Fruit fly (Drosophila melanogaster) whole organism, larva: Measurements from ENCODE around the gene CG2225.

ENCODE experiments used
- noc ChIP-seq: fragments of 200-800 bp; sonication (Bioruptor generic); optimal IDR thresholded peaks from 3 replicates; lab custom pipeline; 2019; ENCODE audit warnings: missing biosample characterization, mild to moderate bottlenecking, missing genetic modification characterization, moderate library complexity

The CG2225 gene

DNA sequence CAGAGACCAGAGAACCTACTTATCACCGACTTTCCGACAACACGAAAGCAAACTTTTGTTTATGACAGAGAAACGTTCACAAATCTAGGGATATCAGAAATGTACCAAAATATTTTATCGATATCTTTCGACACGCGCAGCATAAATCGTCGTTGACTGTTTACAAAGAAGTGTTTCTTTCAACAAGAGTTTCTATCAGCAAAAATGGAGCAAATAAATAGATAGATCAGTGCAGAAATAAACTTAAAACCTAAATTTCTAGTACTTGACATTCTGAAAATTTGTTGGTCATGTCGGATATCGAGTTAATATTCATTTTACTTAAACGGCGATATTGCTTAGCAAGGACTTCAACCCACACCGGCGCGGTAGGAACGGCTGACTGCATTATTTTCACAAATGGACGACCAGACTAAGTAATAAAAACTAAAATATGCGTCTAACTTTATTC, at the start of gene CG2225:
Gene CG2225 (minus strand): TSS at position 51 of the 451 bp plus-strand sequence.
- TF ChIP-seq noc: no peak

DNA sequence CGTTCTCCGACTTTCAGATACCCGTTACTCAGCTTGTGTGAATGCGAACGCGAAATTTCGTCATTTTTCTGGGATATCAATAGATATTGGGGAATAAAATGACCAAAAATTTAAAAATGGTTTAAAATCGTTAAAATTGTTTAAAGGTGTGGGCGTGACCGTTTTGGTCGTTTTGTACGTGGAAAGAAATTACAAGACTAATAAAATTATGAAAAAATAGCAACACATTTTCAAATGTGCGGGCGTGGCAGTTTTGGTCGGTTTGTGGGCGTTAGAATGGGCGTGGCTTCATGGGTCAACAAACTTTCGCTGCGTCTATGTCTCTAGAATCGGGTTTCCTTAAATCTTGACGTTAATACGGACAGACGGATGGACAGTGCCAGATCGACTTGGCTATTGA, 48.8 kb upstream of the CG2225 start:
- no peak for TF ChIP-seq noc

DNA sequence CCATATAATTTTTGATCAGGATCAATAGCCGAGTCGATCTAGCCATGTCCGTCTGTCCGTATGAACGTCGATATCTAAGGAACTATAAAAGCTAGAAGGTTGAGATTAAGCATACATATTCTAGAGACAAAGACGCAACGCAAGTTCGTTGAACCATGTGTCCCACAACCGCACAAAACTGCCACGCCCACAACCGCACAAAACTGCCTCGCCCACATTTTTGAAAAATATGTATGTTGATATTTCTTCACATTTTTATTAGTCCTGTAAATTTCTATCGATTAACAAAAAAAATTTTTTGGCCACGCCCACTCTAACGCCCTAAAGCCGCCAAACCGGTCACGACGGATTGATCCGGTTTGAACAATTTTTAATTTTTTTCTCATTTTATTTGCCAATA, 12.0 kb upstream of the CG2225 start:
- TF ChIP-seq noc: no peak

DNA sequence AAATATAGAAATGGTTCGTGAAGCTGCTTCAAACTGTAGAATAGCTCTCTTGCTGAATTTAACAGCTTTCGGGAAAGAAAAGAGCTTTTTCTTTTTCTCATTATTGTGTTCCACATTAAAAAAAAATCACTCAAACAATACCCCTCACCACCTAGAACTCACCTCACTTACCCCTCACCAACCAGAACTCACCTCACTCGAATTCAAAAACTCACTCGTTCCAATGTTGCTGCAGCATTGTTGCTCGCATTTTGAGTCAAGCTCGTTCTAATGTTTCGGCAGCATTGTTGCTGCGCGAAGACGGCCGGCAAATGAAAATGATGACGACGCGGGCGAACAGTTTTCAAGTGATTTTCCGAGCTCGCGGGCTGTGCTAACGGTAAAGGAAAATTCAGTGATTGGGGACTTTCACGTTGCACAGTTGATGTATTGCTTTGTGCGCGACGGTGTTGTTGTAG, 6.5 kb upstream of the CG2225 start, which contains the start of gene nolo:
Gene nolo (plus strand): TSS at position 339 of the 458 bp plus-strand sequence.
- no peak for TF ChIP-seq noc

DNA sequence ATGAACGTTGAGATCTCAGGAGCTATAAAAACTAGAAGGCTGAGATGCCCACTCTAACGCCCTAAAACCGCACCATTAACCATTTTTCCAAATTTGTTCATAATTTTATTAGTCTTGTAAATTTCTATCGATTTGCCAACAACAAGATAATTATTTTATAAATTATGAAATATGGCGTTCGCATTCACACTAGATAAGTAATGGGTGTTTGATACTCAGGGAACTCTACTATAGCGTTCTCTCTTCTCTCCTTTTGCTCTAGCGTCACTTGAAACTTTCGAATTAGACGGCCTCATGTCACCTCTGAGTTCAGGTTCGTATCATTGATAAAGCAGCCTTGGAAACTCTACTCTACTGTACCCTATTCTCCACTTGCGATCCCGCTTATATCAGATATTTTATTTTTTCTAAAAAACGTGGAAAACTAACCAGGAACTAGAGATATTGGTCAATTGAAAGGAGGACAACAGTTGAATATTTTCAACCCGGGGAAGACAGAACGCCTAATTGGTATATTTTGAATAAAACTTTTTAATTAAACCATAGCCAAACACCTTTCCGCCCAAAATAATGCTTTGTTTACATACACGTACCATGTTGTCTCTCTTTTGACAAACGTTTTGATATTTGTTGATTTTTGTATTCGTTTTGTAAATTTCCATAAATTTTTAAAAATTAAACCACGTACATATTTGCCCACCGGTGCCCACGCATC, 5.9 kb upstream of the CG2225 start:
- TF ChIP-seq noc: no peak

DNA sequence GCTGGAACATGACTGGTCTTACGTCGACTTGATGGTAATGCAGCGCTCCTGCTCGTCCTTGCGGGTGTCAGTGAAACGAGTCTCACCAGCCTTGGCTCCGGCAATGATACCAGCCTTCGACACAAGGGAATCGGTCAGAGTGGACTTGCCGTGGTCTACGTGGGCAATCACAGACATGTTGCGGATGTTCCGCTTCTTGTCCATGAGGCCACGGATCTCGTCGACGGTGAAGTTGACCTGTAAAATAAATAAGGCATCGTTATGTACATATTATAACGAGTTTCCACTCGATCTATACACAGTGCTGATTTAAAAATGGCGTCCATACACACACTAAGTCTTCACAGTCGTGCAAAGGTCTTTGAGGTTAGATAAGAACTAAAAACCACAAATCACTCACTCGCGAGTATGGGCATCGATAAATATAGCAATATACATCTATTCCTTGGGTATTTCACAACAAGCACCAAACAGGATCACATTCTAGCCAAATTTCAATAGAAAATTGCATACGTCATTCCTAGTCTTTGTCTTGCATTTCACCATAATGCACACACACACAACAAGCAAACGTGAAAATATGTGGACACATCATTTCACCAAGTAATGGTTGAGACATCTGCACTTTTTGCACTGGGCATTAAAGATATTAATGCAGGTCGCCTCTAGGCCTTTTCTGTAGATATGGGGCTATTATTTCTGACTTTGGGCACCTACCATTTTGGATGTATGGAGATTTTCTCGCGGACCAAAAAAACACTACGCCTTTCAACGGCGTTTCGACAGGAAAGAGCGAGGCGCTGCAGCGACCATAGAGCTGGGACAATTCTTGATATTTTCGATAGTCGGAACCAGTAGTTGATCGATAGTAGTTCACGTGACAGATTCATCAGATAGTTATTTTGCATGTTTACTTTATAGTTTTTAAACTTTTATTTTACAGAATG, 4.3 kb upstream of the CG2225 start, which contains the start of gene eEF2:
Gene eEF2 (minus strand): TSS at position 843 of the 947 bp plus-strand sequence.
- TF ChIP-seq noc: peak; percentile 78

DNA sequence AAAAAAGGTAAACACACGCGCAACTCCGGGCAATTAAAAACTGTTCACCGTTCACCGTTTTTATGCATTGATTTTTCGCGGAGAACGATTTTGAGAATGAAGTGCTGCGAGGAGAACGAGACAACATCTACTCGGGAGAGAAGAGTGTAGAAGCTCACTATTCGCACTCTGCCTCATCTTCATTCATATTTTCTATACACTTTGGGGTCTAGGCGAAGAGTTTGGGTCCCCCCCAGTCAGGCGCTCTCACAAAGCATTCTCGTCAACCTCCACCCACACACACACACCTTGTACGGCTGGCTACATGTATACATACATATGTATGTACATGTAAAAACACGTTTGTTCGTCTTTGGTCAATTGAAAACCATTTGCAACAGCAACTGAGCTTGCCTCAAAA, 774 bp downstream of the CG2225 start:
- TF ChIP-seq noc: no peak

DNA sequence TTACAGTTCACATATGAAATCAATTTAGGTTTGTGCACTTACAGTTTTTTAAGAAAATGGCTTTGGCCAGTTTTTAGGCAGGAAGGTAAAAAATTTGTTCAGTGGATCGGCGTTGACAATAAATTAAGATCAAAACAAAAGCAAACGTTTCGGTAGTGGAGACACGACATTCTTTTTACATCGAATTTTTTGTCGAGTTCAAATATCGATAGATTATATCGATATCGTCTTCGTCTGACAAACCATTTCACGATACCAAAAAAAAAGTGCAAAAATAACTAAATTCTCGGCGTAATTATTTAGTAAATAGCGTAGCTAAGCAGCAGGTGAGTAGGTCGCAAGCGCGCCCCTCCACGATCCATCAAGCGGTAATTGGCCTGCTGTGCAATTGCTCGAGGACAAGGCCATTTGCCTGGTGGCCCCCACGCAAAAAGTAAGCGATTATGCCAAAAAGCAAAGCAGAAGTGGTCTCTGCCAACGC, 18.8 kb downstream of the CG2225 start, which contains the start of gene Cul2:
Gene Cul2 (plus strand): TSS at position 207 of the 481 bp plus-strand sequence.
- TF ChIP-seq noc: no peak

DNA sequence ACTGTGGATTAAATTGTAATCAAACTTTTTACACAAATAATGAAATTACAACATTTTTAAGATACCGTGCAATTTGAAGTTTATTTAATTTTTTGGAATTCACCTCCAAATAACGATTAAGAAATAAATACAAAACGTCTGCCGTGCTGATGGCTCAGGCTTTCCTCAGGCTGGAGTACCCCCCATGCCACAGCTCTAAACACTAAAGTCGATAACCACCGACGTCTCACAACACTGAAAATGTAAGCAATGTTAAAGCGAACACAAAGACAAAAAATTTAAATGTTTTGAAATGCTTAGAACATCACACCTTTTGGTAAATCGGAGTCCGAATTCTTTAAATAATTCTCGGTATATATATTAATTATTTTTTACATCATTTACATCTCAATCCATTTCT, 19.9 kb downstream of the CG2225 start:
- TF ChIP-seq noc: no peak

DNA sequence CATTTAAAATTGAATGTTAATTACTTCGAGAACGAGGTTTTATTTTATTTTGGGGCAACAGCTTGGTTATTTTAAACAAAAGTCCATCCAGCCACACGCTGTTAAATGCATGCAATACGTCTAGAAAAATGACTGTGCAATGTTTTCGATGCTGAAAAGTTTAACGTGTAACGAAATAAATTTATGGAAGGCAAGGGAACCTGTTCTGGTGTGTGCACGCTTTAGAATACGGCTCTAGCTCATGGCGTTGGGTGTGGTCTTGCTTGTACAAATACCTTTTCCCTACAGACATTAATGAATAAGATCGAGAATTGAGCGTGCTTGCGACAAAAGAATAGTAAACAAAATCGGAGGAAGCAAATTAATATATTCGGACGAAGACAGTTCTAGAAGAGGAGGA, 28.6 kb downstream of the CG2225 start:
- TF ChIP-seq noc: no peak

DNA sequence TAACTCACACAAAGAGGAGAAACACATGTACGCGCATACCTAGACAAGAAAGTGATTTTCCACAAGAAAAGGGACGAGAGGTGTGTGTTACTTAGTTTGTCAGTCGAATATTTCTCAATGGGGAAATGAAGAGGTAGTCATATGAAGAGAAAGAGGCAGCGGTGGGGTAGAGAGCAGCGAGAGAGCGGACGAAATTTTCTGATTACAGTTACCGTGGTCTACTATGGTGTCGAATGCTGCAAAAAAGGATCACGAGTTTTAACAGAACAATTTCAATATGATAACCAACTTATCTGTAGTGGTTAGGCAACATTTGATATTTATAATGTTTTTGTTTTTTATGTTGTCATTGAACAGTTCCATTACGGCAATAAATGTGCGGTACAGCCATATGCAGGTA, 44.4 kb downstream of the CG2225 start:
- TF ChIP-seq noc: no peak

DNA sequence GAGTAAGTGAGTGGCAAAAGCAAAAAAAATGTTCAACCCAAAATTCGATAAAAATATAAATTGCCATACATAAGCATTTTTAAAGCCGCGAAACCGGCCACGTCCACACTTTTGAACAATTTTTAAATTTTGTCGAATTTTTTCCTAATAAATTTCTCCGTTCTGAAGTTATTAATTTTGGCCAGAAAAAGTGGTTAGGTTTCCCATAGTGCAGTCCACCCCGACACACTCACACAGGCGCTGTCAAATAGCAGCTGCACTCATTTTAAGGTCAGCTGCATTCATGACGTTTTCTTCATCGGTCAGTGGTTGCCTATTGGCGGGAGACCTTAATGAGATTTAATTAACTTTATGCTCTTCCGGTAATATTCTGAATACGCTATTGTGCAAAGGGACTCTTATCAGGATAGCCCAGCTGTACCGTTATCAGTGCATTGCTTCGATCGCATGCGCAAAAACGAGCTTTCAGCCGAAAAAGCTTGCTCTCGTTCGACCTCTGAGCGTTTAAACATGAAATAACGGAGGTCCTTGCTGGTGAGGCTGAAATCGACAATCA, 45.2 kb downstream of the CG2225 start, which contains the start of gene Ac3:
Gene Ac3 (plus strand): TSS at position 556 of the 556 bp plus-strand sequence.
- no peak for TF ChIP-seq noc

DNA sequence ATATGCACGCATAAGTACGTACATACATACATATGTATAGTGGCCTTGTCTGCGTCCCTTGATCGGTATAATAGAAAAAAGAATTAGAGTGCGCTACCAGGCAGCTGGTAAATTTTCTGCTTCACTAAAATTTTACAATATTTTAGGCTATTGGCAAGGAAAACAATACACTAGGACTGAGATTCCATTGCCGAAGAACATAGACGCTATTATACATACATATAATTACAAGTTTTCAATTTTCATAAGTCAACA, 46.8 kb downstream of the CG2225 start:
- TF ChIP-seq noc: no peak

DNA sequence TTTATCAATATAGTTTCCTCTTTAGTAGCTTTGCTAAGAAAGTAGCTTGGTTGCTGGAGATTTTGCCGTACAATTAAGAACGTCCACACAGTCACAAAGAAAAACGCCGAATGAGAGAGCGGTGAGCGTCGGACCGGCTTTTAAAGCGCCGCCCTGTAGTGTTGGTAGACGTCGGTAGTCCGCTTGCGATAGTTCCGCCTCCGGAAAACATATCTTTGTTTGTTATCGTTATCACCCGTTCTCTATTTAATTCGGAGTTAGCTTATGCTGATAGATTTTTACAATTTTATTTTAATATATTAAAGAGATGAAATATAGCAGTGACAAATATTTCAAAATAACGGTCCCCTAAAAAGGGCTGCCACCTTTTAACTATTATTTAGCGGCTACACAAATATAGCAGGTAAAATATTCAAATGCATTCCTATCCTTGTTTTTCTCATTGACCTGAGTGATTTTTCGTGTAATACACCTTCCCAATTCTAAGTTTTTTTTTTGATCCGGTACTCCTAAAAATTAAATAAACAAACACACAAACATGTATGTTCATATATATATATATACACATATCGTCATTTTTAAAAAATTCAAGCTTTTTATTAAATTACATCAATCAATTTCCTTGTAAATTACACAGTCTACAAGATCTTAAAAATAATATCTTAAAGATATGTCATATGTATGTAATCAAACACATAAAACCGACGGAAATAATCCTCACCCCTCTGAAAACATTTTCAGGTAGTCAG, 47.3 kb downstream of the CG2225 start, which contains the start of gene Df31:
Gene Df31 (minus strand): TSS at position 119 of the 749 bp plus-strand sequence.
- TF ChIP-seq noc: no peak

DNA sequence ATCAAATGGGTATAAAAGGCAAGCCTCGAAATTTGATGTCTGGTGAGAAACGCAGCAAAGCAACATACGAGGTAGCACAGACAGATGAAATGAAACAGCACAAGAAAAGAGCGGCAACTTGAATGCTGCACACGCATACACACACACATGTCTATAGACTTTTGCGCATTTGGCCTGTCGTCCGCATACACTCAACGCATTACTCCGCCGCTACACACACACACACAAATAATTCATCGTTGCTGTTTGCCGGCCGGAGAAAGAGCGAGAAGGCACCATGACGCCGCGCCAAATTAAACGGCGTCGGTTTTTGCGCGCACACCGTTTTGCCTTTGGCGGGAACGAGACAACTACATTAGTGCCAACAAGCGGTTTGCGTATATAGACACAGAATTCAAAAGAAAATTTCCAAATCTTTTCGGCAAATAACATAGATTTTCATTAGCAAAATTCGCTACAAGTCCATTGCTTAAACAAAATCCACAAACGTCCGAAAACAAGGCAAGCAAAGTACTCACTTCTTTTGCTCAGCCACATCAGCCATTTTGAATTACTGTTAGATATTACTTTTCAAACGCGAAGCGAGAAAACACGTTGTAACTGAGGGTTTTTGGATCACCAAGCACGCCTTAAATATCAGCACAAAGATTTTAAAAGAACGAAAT, 48.0 kb downstream of the CG2225 start:
- no peak for TF ChIP-seq noc

DNA sequence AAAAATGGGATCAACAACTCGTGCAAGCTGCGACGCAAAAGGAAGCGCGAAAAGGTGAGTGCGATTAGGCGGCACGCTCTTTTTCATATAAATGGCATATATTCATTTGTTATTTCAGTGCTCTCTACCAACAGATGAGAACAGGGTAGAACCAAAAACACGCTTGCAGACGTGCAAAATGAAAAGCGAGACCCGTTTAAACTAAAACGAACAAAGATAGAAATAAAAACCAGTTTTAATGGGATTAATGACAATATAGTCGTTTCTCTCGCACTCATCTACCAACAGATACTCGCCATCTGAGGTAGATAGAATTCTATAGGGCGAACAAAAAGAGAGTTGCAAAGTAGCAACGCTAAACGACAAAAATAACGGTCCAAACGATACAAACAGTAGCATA, 48.8 kb downstream of the CG2225 start:
- no peak for TF ChIP-seq noc
